Worm (Caenorhabditis elegans) whole organism, L3 larva: ENCODE measurements around the gene glb-16.

Experiments
- ama-1 ChIP-seq: fragments of 150-350 bp; optimal IDR thresholded peaks from 2 replicates; lab custom pipeline; 2018
- ceh-9 ChIP-seq: sonication (generic microtip); optimal IDR thresholded peaks from 2 replicates; lab custom pipeline; 2018; ENCODE audit warnings: missing biosample characterization, missing genetic modification characterization
- daf-12 ChIP-seq: fragments of 150-350 bp; optimal IDR thresholded peaks from 2 replicates; lab custom pipeline; 2014; ENCODE audit warnings: missing biosample characterization, missing genetic modification reagents, missing genetic modification characterization
- egl-27 ChIP-seq: sonication (generic microtip); optimal IDR thresholded peaks from 4 replicates; lab custom pipeline; 2017; ENCODE audit warnings: missing biosample characterization, missing genetic modification reagents, missing genetic modification characterization
- egl-5 ChIP-seq: fragments of 150-350 bp; optimal IDR thresholded peaks from 2 replicates; lab custom pipeline; 2017; ENCODE audit warnings: missing biosample characterization, missing genetic modification reagents, missing genetic modification characterization, inconsistent platforms
- fkh-10 ChIP-seq: sonication (generic microtip); optimal IDR thresholded peaks from 2 replicates; lab custom pipeline; 2017; ENCODE audit warnings: missing biosample characterization, missing genetic modification reagents, missing genetic modification characterization
- jun-1 ChIP-seq: fragments of 150-350 bp; optimal IDR thresholded peaks from 2 replicates; lab custom pipeline; 2014; ENCODE audit warnings: missing biosample characterization, missing genetic modification reagents, missing genetic modification characterization
- lin-39 ChIP-seq: fragments of 150-350 bp; optimal IDR thresholded peaks from 2 replicates; lab custom pipeline; 2018; ENCODE audit warnings: missing biosample characterization, missing genetic modification reagents, missing genetic modification characterization
- lsy-12 ChIP-seq: sonication (generic microtip); optimal IDR thresholded peaks from 2 replicates; lab custom pipeline; 2016; ENCODE audit warnings: mild to moderate bottlenecking, missing genetic modification characterization, missing compliant biosample characterization
- mml-1 ChIP-seq: fragments of 150-350 bp; sonication (generic microtip); optimal IDR thresholded peaks from 3 replicates; lab custom pipeline; 2014; ENCODE audit warnings: missing biosample characterization, missing genetic modification characterization
- nfya-1 ChIP-seq: sonication (generic microtip); optimal IDR thresholded peaks from 2 replicates; lab custom pipeline; 2017; ENCODE audit warnings: missing genetic modification characterization, mild to moderate bottlenecking, missing compliant biosample characterization, antibody characterized with exemption, moderate library complexity; ENCODE audit not compliant: insufficient read depth
- nhr-25 ChIP-seq: sonication (generic microtip); optimal IDR thresholded peaks from 2 replicates; lab custom pipeline; 2017; ENCODE audit warnings: missing biosample characterization, missing genetic modification characterization
- nhr-28 ChIP-seq: fragments of 150-350 bp; optimal IDR thresholded peaks from 2 replicates; lab custom pipeline; 2014; ENCODE audit warnings: missing biosample characterization, missing genetic modification characterization
- nhr-67 ChIP-seq: fragments of 150-350 bp; optimal IDR thresholded peaks from 2 replicates; lab custom pipeline; 2014; ENCODE audit warnings: missing biosample characterization, missing genetic modification characterization
- pha-4 ChIP-seq: fragments of 150-350 bp; optimal IDR thresholded peaks from 2 replicates; lab custom pipeline; 2014; ENCODE audit warnings: missing biosample characterization, missing genetic modification reagents, missing genetic modification characterization
- sea-2 ChIP-seq: fragments of 150-350 bp; sonication (generic microtip); optimal IDR thresholded peaks from 4 replicates; lab custom pipeline; 2014; ENCODE audit warnings: missing biosample characterization, missing genetic modification reagents, missing genetic modification characterization
- skn-1 ChIP-seq: fragments of 150-350 bp; optimal IDR thresholded peaks from 2 replicates; lab custom pipeline; 2014; ENCODE audit warnings: missing biosample characterization, missing genetic modification characterization
- tbx-2 ChIP-seq: sonication (generic microtip); optimal IDR thresholded peaks from 2 replicates; lab custom pipeline; 2016; ENCODE audit warnings: mild to moderate bottlenecking, missing genetic modification characterization, missing compliant biosample characterization
- unc-62 ChIP-seq: fragments of 150-350 bp; sonication (generic microtip); optimal IDR thresholded peaks from 4 replicates; lab custom pipeline; 2014; ENCODE audit warnings: missing biosample characterization, missing genetic modification reagents, missing genetic modification characterization
- zag-1 ChIP-seq: fragments of 150-350 bp; optimal IDR thresholded peaks from 2 replicates; lab custom pipeline; 2014; ENCODE audit warnings: missing biosample characterization, missing genetic modification characterization
- ztf-4 ChIP-seq: fragments of 150-350 bp; optimal IDR thresholded peaks from 2 replicates; lab custom pipeline; 2014; ENCODE audit warnings: missing biosample characterization, missing genetic modification characterization

The glb-16 gene

ce11 chrX:7495491-7495890 lies 44.4 kb downstream of the glb-16 start, which contains the start of gene try-14:
TSS of gene try-14 (minus strand) at chrX:7495591.
- TF ChIP-seq lsy-12 (tag; lab: Kevin White, UChicago): no peak
- TF ChIP-seq ceh-9 (tag; lab: Kevin White, UChicago): no peak
- no peak for TF ChIP-seq daf-12 (tag; lab: Kevin White, UChicago)
- no peak for TF ChIP-seq egl-27 (tag; lab: Kevin White, UChicago)
- TF ChIP-seq tbx-2 (tag; lab: Kevin White, UChicago): no peak
- TF ChIP-seq nhr-67 (tag; lab: Kevin White, UChicago): no peak
- no peak for TF ChIP-seq jun-1 (tag; lab: Kevin White, UChicago)
- TF ChIP-seq zag-1 (tag; lab: Kevin White, UChicago): no peak
- TF ChIP-seq sea-2: no peak
- no peak for TF ChIP-seq ama-1 (lab: Kevin White, UChicago)

- TF ChIP-seq unc-62 (GFP tag; lab: Kevin White, UChicago) (no peak), skn-1 (tag; lab: Kevin White, UChicago) (no peak), nhr-28 (tag; lab: Kevin White, UChicago) (no peak), daf-12 (tag; lab: Kevin White, UChicago) (no peak), nhr-25 (tag; lab: Kevin White, UChicago) (no peak), fkh-10 (GFP tag; lab: Kevin White, UChicago) (no peak), jun-1 (tag; lab: Kevin White, UChicago) (no peak), tbx-2 (tag; lab: Kevin White, UChicago) (no peak), mml-1 (tag; lab: Kevin White, UChicago) (no peak), zag-1 (tag; lab: Kevin White, UChicago) (no peak), nfya-1 (tag; lab: Kevin White, UChicago) (no peak), ztf-4 (no peak)
- TF ChIP-seq, all 47 proteins: peak for 0
Measured at ce11 chrX:7493020-7493419, 46.9 kb downstream of the glb-16 start, which contains the start of gene F48E3.2. TSS of gene F48E3.2 (minus strand) at chrX:7493120.

ce11 chrX:7491521-7491920 lies 48.4 kb downstream of the glb-16 start:
- TF ChIP-seq lin-39 (tag; lab: Kevin White, UChicago) (peak; percentile 28), egl-5 (tag; lab: Kevin White, UChicago) (peak; percentile 44), pha-4 (tag; lab: Kevin White, UChicago) (no peak)
